Fruit fly (Drosophila melanogaster) whole organism, embryonic: ENCODE measurements around the gene Ssl2.
A peak's percentile ranks its signal among the peaks of the same experiment; 100 is the strongest.

Source experiments
- CG12071 ChIP-seq: fragments of 200-800 bp; sonication (Bioruptor generic); optimal IDR thresholded peaks from 3 replicates; lab custom pipeline; 2018; ENCODE audit warnings: missing biosample characterization, mild to moderate bottlenecking, missing genetic modification characterization
- CG12219 ChIP-seq: fragments of 200-800 bp; sonication (Bioruptor generic); optimal IDR thresholded peaks from 3 replicates; lab custom pipeline; 2018; ENCODE audit warnings: missing biosample characterization, mild to moderate bottlenecking, missing genetic modification characterization
- CG14860 ChIP-seq: fragments of 200-800 bp; sonication (Bioruptor generic); IDR thresholded peaks from 3 replicates; pipeline ENCODE4 v1.3.6; 2022; ENCODE audit warnings: missing biosample characterization, missing genetic modification characterization; ENCODE audit not compliant: partially characterized antibody
- CG15011 ChIP-seq: fragments of 200-800 bp; sonication (Bioruptor generic); optimal IDR thresholded peaks from 3 replicates; lab custom pipeline; 2018; ENCODE audit warnings: missing biosample characterization, mild to moderate bottlenecking, missing genetic modification characterization
- CG15479 ChIP-seq: fragments of 200-800 bp; sonication (Bioruptor generic); optimal IDR thresholded peaks from 3 replicates; lab custom pipeline; 2019; ENCODE audit warnings: missing biosample characterization, mild to moderate bottlenecking, missing genetic modification characterization, moderate library complexity
- CG17186 ChIP-seq: fragments of 200-800 bp; sonication (Bioruptor generic); optimal IDR thresholded peaks from 3 replicates; lab custom pipeline; 2017; ENCODE audit warnings: missing biosample characterization, missing genetic modification reagents, missing genetic modification characterization
- CG17802 ChIP-seq: fragments of 200-800 bp; sonication (Bioruptor generic); optimal IDR thresholded peaks from 2 replicates; lab custom pipeline; 2018; ENCODE audit warnings: missing biosample characterization, mild to moderate bottlenecking, missing genetic modification characterization, moderate library complexity
- CG18619 ChIP-seq: fragments of 200-800 bp; sonication (Bioruptor generic); optimal IDR thresholded peaks from 3 replicates; lab custom pipeline; 2017; ENCODE audit warnings: missing biosample characterization, mild to moderate bottlenecking, missing genetic modification characterization
- CG2875 ChIP-seq: fragments of 200-800 bp; sonication (Bioruptor generic); optimal IDR thresholded peaks from 2 replicates; lab custom pipeline; 2017; ENCODE audit warnings: missing biosample characterization, mild to moderate bottlenecking, missing genetic modification characterization, missing genetic modification reagents
- CG30020 ChIP-seq: fragments of 200-800 bp; optimal IDR thresholded peaks from 2 replicates; lab custom pipeline; 2019; ENCODE audit warnings: missing biosample characterization, mild to moderate bottlenecking, missing genetic modification characterization, moderate library complexity
- CG31441 ChIP-seq: fragments of 200-800 bp; sonication (Bioruptor generic); IDR thresholded peaks from 2 replicates; pipeline ENCODE4 v1.3.6; 2022; ENCODE audit warnings: missing biosample characterization, missing genetic modification characterization
- CG32772 ChIP-seq: fragments of 200-800 bp; sonication (Bioruptor generic); IDR thresholded peaks from 2 replicates; pipeline ENCODE4 v1.3.6; 2022; ENCODE audit warnings: missing biosample characterization, missing genetic modification characterization
- CG3407 ChIP-seq: fragments of 200-800 bp; sonication (Bioruptor generic); optimal IDR thresholded peaks from 2 replicates; lab custom pipeline; 2018; ENCODE audit warnings: missing biosample characterization, mild to moderate bottlenecking, missing genetic modification characterization
- CG3847 ChIP-seq: fragments of 200-800 bp; sonication (Bioruptor generic); IDR thresholded peaks from 2 replicates; pipeline ENCODE4 v1.3.6; 2022; ENCODE audit warnings: missing biosample characterization, missing genetic modification characterization
- CG4282 ChIP-seq: fragments of 200-800 bp; sonication (Bioruptor generic); optimal IDR thresholded peaks from 2 replicates; lab custom pipeline; 2016; ENCODE audit warnings: missing biosample characterization, missing genetic modification characterization
- CG4328 ChIP-seq: fragments of 200-800 bp; sonication (Bioruptor generic); optimal IDR thresholded peaks from 3 replicates; lab custom pipeline; 2017; ENCODE audit warnings: missing biosample characterization, missing genetic modification reagents, missing genetic modification characterization
- CG43689 ChIP-seq: fragments of 200-800 bp; sonication (Bioruptor generic); IDR thresholded peaks from 2 replicates; pipeline ENCODE4 v1.3.6; 2022; ENCODE audit warnings: missing biosample characterization, missing genetic modification characterization
- CG4404 ChIP-seq: fragments of 200-800 bp; sonication (Bioruptor generic); IDR thresholded peaks from 2 replicates; pipeline ENCODE4 v1.3.6; 2022; ENCODE audit warnings: missing biosample characterization, missing genetic modification characterization
- CG5953 ChIP-seq: fragments of 200-800 bp; sonication (Bioruptor generic); IDR thresholded peaks from 2 replicates; pipeline ENCODE4 v1.3.6; 2022; ENCODE audit warnings: missing biosample characterization, missing genetic modification characterization
- CG7271 ChIP-seq: fragments of 200-800 bp; sonication (Bioruptor generic); optimal IDR thresholded peaks from 2 replicates; lab custom pipeline; 2018; ENCODE audit warnings: missing biosample characterization, mild to moderate bottlenecking, missing genetic modification characterization, moderate library complexity
- CG9817 ChIP-seq: fragments of 200-800 bp; sonication (Bioruptor generic); optimal IDR thresholded peaks from 2 replicates; lab custom pipeline; 2018; ENCODE audit warnings: missing biosample characterization, mild to moderate bottlenecking, missing genetic modification characterization, moderate library complexity
- CG9932 ChIP-seq: fragments of 200-800 bp; sonication (Bioruptor generic); IDR thresholded peaks from 2 replicates; pipeline ENCODE4 v1.3.6; 2022; ENCODE audit warnings: missing biosample characterization, missing genetic modification characterization
- Deaf1 ChIP-seq: fragments of 200-800 bp; optimal IDR thresholded peaks from 3 replicates; lab custom pipeline; 2019; ENCODE audit warnings: missing biosample characterization, mild to moderate bottlenecking, missing genetic modification characterization, moderate library complexity
- Dip2 ChIP-seq: fragments of 200-800 bp; sonication (Bioruptor generic); IDR thresholded peaks from 2 replicates; pipeline ENCODE4 v1.3.6; 2022; ENCODE audit warnings: missing biosample characterization, missing genetic modification characterization
- Eip74EF ChIP-seq, 2 experiments: fragments of 200-800 bp in 1 of 2; fragments of >200 bp in 1 of 2; sonication (Bioruptor generic) in 1 of 2; optimal IDR thresholded peaks; 2 replicates each; lab custom pipeline; 2017 to 2019; ENCODE audit warnings: missing biosample characterization in 2 of 2, missing genetic modification characterization in 2 of 2, mild to moderate bottlenecking in 1 of 2, moderate library complexity in 1 of 2
- Fer2 ChIP-seq: fragments of 200-800 bp; sonication (Bioruptor generic); optimal IDR thresholded peaks from 2 replicates; lab custom pipeline; 2018; ENCODE audit warnings: missing biosample characterization, mild to moderate bottlenecking, missing genetic modification characterization, moderate library complexity
- Fer3 ChIP-seq: fragments of 200-800 bp; sonication (Bioruptor generic); optimal IDR thresholded peaks from 2 replicates; lab custom pipeline; 2018; ENCODE audit warnings: missing biosample characterization, mild to moderate bottlenecking, missing genetic modification characterization, moderate library complexity
- H15 ChIP-seq: fragments of 200-800 bp; sonication (Bioruptor generic); IDR thresholded peaks from 3 replicates; pipeline ENCODE4 v1.3.6; 2022; ENCODE audit warnings: missing biosample characterization, missing genetic modification characterization
- HLH54F ChIP-seq: fragments of 200-800 bp; sonication (Bioruptor generic); optimal IDR thresholded peaks from 3 replicates; lab custom pipeline; 2016; ENCODE audit warnings: missing biosample characterization, missing genetic modification characterization
- Hand ChIP-seq: fragments of 200-800 bp; sonication (Bioruptor generic); optimal IDR thresholded peaks from 2 replicates; lab custom pipeline; 2017; ENCODE audit warnings: mild to moderate bottlenecking, missing biosample characterization, missing genetic modification reagents, missing genetic modification characterization
- HmgZ ChIP-seq: fragments of 200-800 bp; sonication (Bioruptor generic); optimal IDR thresholded peaks from 2 replicates; lab custom pipeline; 2018; ENCODE audit warnings: missing biosample characterization, mild to moderate bottlenecking, missing genetic modification characterization
- Hr3 ChIP-seq: fragments of 200-800 bp; sonication (Bioruptor generic); optimal IDR thresholded peaks from 3 replicates; lab custom pipeline; 2016; ENCODE audit warnings: missing biosample characterization, missing genetic modification characterization
- Nf-YB ChIP-seq: fragments of 200-800 bp; sonication (Bioruptor generic); optimal IDR thresholded peaks from 3 replicates; lab custom pipeline; 2019; ENCODE audit warnings: missing biosample characterization, mild to moderate bottlenecking, missing genetic modification characterization, moderate library complexity
- Ravus ChIP-seq: fragments of 200-800 bp; sonication (Bioruptor generic); IDR thresholded peaks from 2 replicates; pipeline ENCODE4 v1.3.6; 2022; ENCODE audit warnings: missing biosample characterization, missing genetic modification characterization
- aop ChIP-seq: fragments of 200-800 bp; sonication (Bioruptor generic); IDR thresholded peaks from 2 replicates; pipeline ENCODE4 v1.3.6; 2022; ENCODE audit warnings: missing biosample characterization, missing genetic modification characterization
- cas ChIP-seq: fragments of 200-800 bp; sonication (Bioruptor generic); IDR thresholded peaks from 2 replicates; pipeline ENCODE4 v1.3.6; 2022; ENCODE audit warnings: missing biosample characterization, missing genetic modification characterization
- chinmo ChIP-seq: fragments of 200-800 bp; sonication (Bioruptor generic); IDR thresholded peaks from 4 replicates; pipeline ENCODE4 v1.3.6; 2022; ENCODE audit warnings: missing biosample characterization, missing genetic modification characterization; ENCODE audit not compliant: partially characterized antibody
- dimm ChIP-seq: fragments of 200-800 bp; sonication (Bioruptor generic); IDR thresholded peaks from 2 replicates; pipeline ENCODE4 v1.3.6; 2022; ENCODE audit warnings: missing biosample characterization, missing genetic modification characterization
- emc ChIP-seq: fragments of 200-800 bp; sonication (Bioruptor generic); optimal IDR thresholded peaks from 2 replicates; lab custom pipeline; 2016; ENCODE audit warnings: missing biosample characterization, missing genetic modification characterization
- ewg ChIP-seq: fragments of 200-800 bp; sonication (Bioruptor generic); optimal IDR thresholded peaks from 3 replicates; lab custom pipeline; 2017; ENCODE audit warnings: mild to moderate bottlenecking, missing biosample characterization, missing genetic modification reagents, missing genetic modification characterization
- ind ChIP-seq: fragments of 200-800 bp; sonication (Bioruptor generic); optimal IDR thresholded peaks from 3 replicates; lab custom pipeline; 2016; ENCODE audit warnings: missing biosample characterization, missing genetic modification characterization
- inv ChIP-seq: fragments of 200-800 bp; sonication (Bioruptor generic); IDR thresholded peaks from 2 replicates; pipeline ENCODE4 v1.3.6; 2022; ENCODE audit warnings: missing biosample characterization, missing genetic modification characterization; ENCODE audit not compliant: partially characterized antibody
- lola ChIP-seq, 3 experiments: fragments of >200 bp in 2 of 3; fragments of 200-800 bp in 1 of 3; sonication (Bioruptor generic) in 1 of 3; optimal IDR thresholded peaks; 2 replicates each; lab custom pipeline; 2017 to 2019; ENCODE audit warnings: missing biosample characterization in 3 of 3, missing genetic modification characterization in 3 of 3, mild to moderate bottlenecking in 1 of 3, moderate library complexity in 1 of 3
- luna ChIP-seq: fragments of 200-800 bp; sonication (Bioruptor generic); optimal IDR thresholded peaks from 2 replicates; lab custom pipeline; 2016; ENCODE audit warnings: missing biosample characterization, missing genetic modification characterization
- mld ChIP-seq: fragments of 200-800 bp; sonication (Bioruptor generic); IDR thresholded peaks from 3 replicates; pipeline ENCODE4 v1.3.6; 2022; ENCODE audit warnings: missing biosample characterization, missing genetic modification characterization; ENCODE audit not compliant: partially characterized antibody
- schlank ChIP-seq: fragments of 200-800 bp; sonication (Bioruptor generic); optimal IDR thresholded peaks from 2 replicates; lab custom pipeline; 2018; ENCODE audit warnings: missing biosample characterization, mild to moderate bottlenecking, missing genetic modification characterization
- sim ChIP-seq: fragments of 200-800 bp; sonication (Bioruptor generic); IDR thresholded peaks from 2 replicates; pipeline ENCODE4 v1.3.6; 2022; ENCODE audit warnings: missing biosample characterization, missing genetic modification characterization
- trem ChIP-seq: fragments of 200-800 bp; optimal IDR thresholded peaks from 3 replicates; lab custom pipeline; 2019; ENCODE audit warnings: missing biosample characterization, mild to moderate bottlenecking, missing genetic modification characterization, moderate library complexity
- trh ChIP-seq: fragments of 200-800 bp; sonication (Bioruptor generic); optimal IDR thresholded peaks from 2 replicates; lab custom pipeline; 2016; ENCODE audit warnings: missing biosample characterization, missing genetic modification characterization

Ssl2 gene

DNA sequence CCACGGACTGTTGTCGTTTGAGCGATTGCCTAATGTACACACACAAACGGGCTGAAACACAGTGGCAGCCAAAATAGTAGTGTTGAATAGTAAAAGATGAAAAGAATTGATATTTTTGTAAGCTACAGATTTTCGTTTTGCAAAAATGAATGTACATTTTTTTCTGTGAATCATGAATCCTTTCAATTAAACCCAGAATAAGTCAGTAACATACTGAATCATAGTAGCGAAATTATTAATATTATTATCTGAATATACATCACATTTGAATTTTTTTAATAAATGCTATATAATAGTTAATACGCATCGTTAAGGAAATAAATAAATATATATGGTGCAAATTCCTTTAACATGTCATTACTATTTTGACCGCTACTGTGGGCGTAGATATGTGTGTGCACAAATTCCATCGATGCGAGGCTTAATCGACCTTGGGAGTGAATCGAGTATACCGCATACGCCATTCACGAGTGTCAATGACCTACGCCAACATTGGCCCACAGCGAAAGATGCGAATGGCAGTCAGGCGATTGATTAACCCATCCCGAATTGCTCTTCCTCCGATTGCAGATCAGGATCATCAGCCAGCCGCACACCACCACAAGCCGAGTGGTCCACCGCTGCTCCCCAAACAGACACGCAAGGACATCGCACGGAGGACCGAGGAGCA, 8.2 kb upstream of the Ssl2 start (continued):
- no peak for TF ChIP-seq cas (GFP tag; lab: Robert Waterston, UW)
- TF ChIP-seq Ravus, result peak; percentile 10; the same call in 1 of the 2 replicates
- 0 out of 2 replicates have a peak, but pooled peaks have one; percentile 18 for TF ChIP-seq CG43689 (GFP tag; lab: Robert Waterston, UW)
- TF ChIP-seq CG14860, result no peak
- no peak for TF ChIP-seq CG4404 (GFP tag; lab: Robert Waterston, UW)
- TF ChIP-seq CG7271 (tag; lab: Kevin White, UChicago), result no peak
- TF ChIP-seq CG30020 (tag; lab: Kevin White, UChicago), result no peak
- peak; percentile 59 for TF ChIP-seq CG18619 (GFP tag; lab: Kevin White, UChicago)
- TF ChIP-seq Dip2 (GFP tag; lab: Robert Waterston, UW), result no peak
- TF ChIP-seq Fer3 (tag; lab: Kevin White, UChicago), result peak; percentile 64
- TF ChIP-seq dimm (GFP tag; lab: Robert Waterston, UW), result no peak
- TF ChIP-seq CG4328, result peak; percentile 48
- TF ChIP-seq HmgZ (tag; lab: Kevin White, UChicago), result peak; percentile 71
- TF ChIP-seq Eip74EF (GFP tag; optimal IDR thresholded peaks at IDR 0.05; lab: Kevin White, UChicago), result no peak
- no peak for TF ChIP-seq CG12071 (GFP tag; lab: Kevin White, UChicago)
- peak; percentile 65 for TF ChIP-seq CG15011 (GFP tag; lab: Kevin White, UChicago)
- TF ChIP-seq luna (GFP tag; lab: Kevin White, UChicago), result no peak
- peak; percentile 25; the same call in 1 of the 2 replicates for TF ChIP-seq CG32772
- TF ChIP-seq CG17186 (GFP tag; lab: Kevin White, UChicago), result no peak
- TF ChIP-seq schlank (tag; lab: Kevin White, UChicago), result no peak
- peak; percentile 42; the same call in 1 of the 2 replicates for TF ChIP-seq CG9932 (GFP tag; lab: Robert Waterston, UW)
- peak in 1 of 3 experiments; percentile 44 for TF ChIP-seq lola (GFP tag; optimal IDR thresholded peaks at IDR 0.05; lab: Kevin White, UChicago)
- peak; percentile 0 for TF ChIP-seq Fer2 (tag; lab: Kevin White, UChicago)
- no peak for TF ChIP-seq aop (GFP tag; lab: Robert Waterston, UW)
- peak; percentile 46 for TF ChIP-seq CG12219 (GFP tag; lab: Kevin White, UChicago)
- no peak for TF ChIP-seq CG17802 (tag; lab: Kevin White, UChicago)
- no peak for TF ChIP-seq emc (GFP tag; lab: Kevin White, UChicago)
- no peak for TF ChIP-seq sim
- TF ChIP-seq HLH54F (GFP tag; lab: Kevin White, UChicago), result no peak
- no peak for TF ChIP-seq CG5953 (GFP tag; lab: Robert Waterston, UW)
- no peak for TF ChIP-seq Deaf1 (tag; lab: Kevin White, UChicago)
- no peak for TF ChIP-seq inv (GFP tag; lab: Robert Waterston, UW)
- TF ChIP-seq chinmo (GFP tag; lab: Robert Waterston, UW), result peak; percentile 64; the same call in 1 of the 4 replicates
- no peak for TF ChIP-seq mld (GFP tag; lab: Robert Waterston, UW)
- TF ChIP-seq CG2875, result peak; percentile 2
- TF ChIP-seq Hand (GFP tag; lab: Kevin White, UChicago), result peak; percentile 47
- TF ChIP-seq CG3847, result peak; percentile 41; the same call in 1 of the 2 replicates
- TF ChIP-seq CG4282 (GFP tag; lab: Kevin White, UChicago), result no peak
- peak; percentile 40 for TF ChIP-seq trem (tag; lab: Kevin White, UChicago)
- TF ChIP-seq ewg (GFP tag; lab: Kevin White, UChicago), result no peak
- TF ChIP-seq Hr3 (GFP tag; lab: Kevin White, UChicago), result peak; percentile 70
- TF ChIP-seq CG9817 (tag; lab: Kevin White, UChicago), result peak; percentile 67
- TF ChIP-seq CG3407 (GFP tag; lab: Kevin White, UChicago), result no peak
- TF ChIP-seq CG15479, result no peak
- TF ChIP-seq trh, result no peak
- TF ChIP-seq CG31441 (GFP tag; lab: Robert Waterston, UW), result no peak; the same call in 1 of the 2 replicates
- TF ChIP-seq ind (GFP tag; lab: Kevin White, UChicago), result peak; percentile 76
- no peak for TF ChIP-seq H15 (GFP tag; lab: Robert Waterston, UW)
- no peak for TF ChIP-seq Nf-YB (GFP tag; lab: Kevin White, UChicago)
